Worm (Caenorhabditis elegans): ENCODE measurements around the gene cdh-12.

DNA sequence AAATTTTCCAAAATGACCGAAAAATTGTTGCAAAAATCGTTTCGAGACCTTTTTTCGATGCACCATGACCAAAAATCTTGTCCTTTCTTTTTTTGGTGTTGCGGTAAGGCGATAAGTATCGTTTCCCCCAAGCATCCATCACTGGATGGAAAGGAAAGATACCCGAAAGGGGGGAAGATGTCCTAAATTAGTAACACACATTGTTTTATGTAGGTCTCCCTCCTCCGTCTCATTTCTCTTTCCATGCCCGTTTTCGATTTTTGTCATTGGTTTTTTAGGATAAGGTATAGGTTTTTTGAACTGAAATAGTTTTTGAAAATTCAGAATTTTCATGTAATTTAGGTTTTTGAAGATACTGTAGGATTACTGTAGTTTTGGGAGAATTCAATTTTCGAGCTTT, 2.4 kb upstream of the cdh-12 start:
- no peak for TF ChIP-seq pha-4 (tag; optimal IDR thresholded peaks at IDR 0.05)
- no peak for TF ChIP-seq npax-4 (tag; optimal IDR thresholded peaks at IDR 0.05)
- no peak for TF ChIP-seq K02D7.2 (tag; optimal IDR thresholded peaks at IDR 0.05)
- TF ChIP-seq pqm-1 (tag; optimal IDR thresholded peaks at IDR 0.05): no peak
- no peak for TF ChIP-seq Y22D7AL.16 (tag; optimal IDR thresholded peaks at IDR 0.05)
- TF ChIP-seq ceh-48 (tag; optimal IDR thresholded peaks at IDR 0.05): no peak
- TF ChIP-seq unc-86 (tag; optimal IDR thresholded peaks at IDR 0.05): no peak

Measured in whole organism, late embryonic.